Worm (Caenorhabditis elegans) whole organism, L1 larva: ENCODE results near the gene rsp-3.

Experiments
- C04F5.9 ChIP-seq: sonication (generic microtip); optimal IDR thresholded peaks from 2 replicates; lab custom pipeline; 2016; ENCODE audit warnings: missing genetic modification characterization, missing compliant biosample characterization
- C34B4.2 ChIP-seq: sonication (generic microtip); optimal IDR thresholded peaks from 2 replicates; lab custom pipeline; 2017; ENCODE audit warnings: mild to moderate bottlenecking, missing genetic modification characterization, missing compliant biosample characterization
- Y116A8C.19 ChIP-seq: sonication (generic microtip); optimal IDR thresholded peaks from 2 replicates; lab custom pipeline; 2016; ENCODE audit warnings: missing compliant biosample characterization, missing genetic modification characterization, borderline replicate concordance
- aha-1 ChIP-seq: fragments of 150-350 bp; optimal IDR thresholded peaks from 2 replicates; lab custom pipeline; 2014; ENCODE audit warnings: missing biosample characterization, missing genetic modification characterization
- alr-1 ChIP-seq: fragments of 200-800 bp; sonication (Bioruptor generic); optimal IDR thresholded peaks from 2 replicates; lab custom pipeline; 2018; ENCODE audit warnings: borderline replicate concordance, mild to moderate bottlenecking, missing genetic modification characterization, missing compliant biosample characterization
- aly-2 ChIP-seq: fragments of 150-350 bp; optimal IDR thresholded peaks from 2 replicates; lab custom pipeline; 2014; ENCODE audit warnings: missing biosample characterization, missing genetic modification characterization
- ceh-63 ChIP-seq: fragments of 200-800 bp; sonication (Bioruptor generic); optimal IDR thresholded peaks from 2 replicates; lab custom pipeline; 2018; ENCODE audit warnings: mild to moderate bottlenecking, missing genetic modification characterization, missing compliant biosample characterization
- ceh-88 ChIP-seq: fragments of 200-800 bp; sonication (Bioruptor generic); IDR thresholded peaks from 2 replicates; pipeline ENCODE4 v1.3.6; 2022; ENCODE audit warnings: missing genetic modification characterization, missing compliant biosample characterization
- ces-1 ChIP-seq: fragments of 150-350 bp; optimal IDR thresholded peaks from 2 replicates; lab custom pipeline; 2014; ENCODE audit warnings: missing biosample characterization, missing genetic modification reagents, missing genetic modification characterization
- egl-13 ChIP-seq: sonication (generic microtip); optimal IDR thresholded peaks from 2 replicates; lab custom pipeline; 2016; ENCODE audit warnings: missing genotype, missing genetic modification reagents, missing genetic modification characterization, missing compliant biosample characterization
- elt-2 ChIP-seq: sonication (generic microtip); optimal IDR thresholded peaks from 2 replicates; lab custom pipeline; 2016; ENCODE audit warnings: missing genetic modification characterization, mild to moderate bottlenecking, inconsistent platforms, missing compliant biosample characterization, missing genetic modification reagents
- hlh-17 ChIP-seq: fragments of 200-800 bp; sonication (Bioruptor generic); optimal IDR thresholded peaks from 2 replicates; lab custom pipeline; 2018; ENCODE audit warnings: missing genetic modification characterization, mild to moderate bottlenecking, missing compliant biosample characterization, moderate library complexity, borderline replicate concordance
- irx-1 ChIP-seq: sonication (generic microtip); optimal IDR thresholded peaks from 2 replicates; lab custom pipeline; 2016; ENCODE audit warnings: missing genetic modification characterization, missing compliant biosample characterization
- isw-1 ChIP-seq: fragments of 200-800 bp; sonication (Bioruptor generic); IDR thresholded peaks from 2 replicates; pipeline ENCODE4 v1.3.6; 2022; ENCODE audit warnings: missing genetic modification characterization, missing compliant biosample characterization
- lin-13 ChIP-seq: fragments of 150-350 bp; optimal IDR thresholded peaks from 2 replicates; lab custom pipeline; 2014; ENCODE audit warnings: missing biosample characterization, missing genetic modification reagents, missing genetic modification characterization
- mab-9 ChIP-seq: fragments of 200-800 bp; sonication (Bioruptor generic); IDR thresholded peaks from 2 replicates; pipeline ENCODE4 v1.3.6; 2022; ENCODE audit warnings: missing genetic modification reagents, missing genetic modification characterization, missing compliant biosample characterization
- mdl-1 ChIP-seq, 2 experiments: fragments of 150-350 bp; optimal IDR thresholded peaks; 2 replicates each; lab custom pipeline; 2014 to 2017; ENCODE audit warnings: missing biosample characterization in 2 of 2, missing genetic modification characterization in 2 of 2, inconsistent platforms in 1 of 2
- mef-2 ChIP-seq: fragments of 150-350 bp; optimal IDR thresholded peaks from 2 replicates; lab custom pipeline; 2014; ENCODE audit warnings: missing biosample characterization, missing genetic modification characterization
- mep-1 ChIP-seq: fragments of 150-350 bp; optimal IDR thresholded peaks from 2 replicates; lab custom pipeline; 2014; ENCODE audit warnings: missing biosample characterization, missing genetic modification characterization
- nhr-11 ChIP-seq: fragments of 150-350 bp; optimal IDR thresholded peaks from 2 replicates; lab custom pipeline; 2014; ENCODE audit warnings: missing biosample characterization, missing genetic modification characterization
- nhr-12 ChIP-seq: sonication (generic microtip); optimal IDR thresholded peaks from 2 replicates; lab custom pipeline; 2017; ENCODE audit warnings: missing biosample characterization, missing genetic modification characterization
- nhr-84 ChIP-seq: sonication (generic microtip); optimal IDR thresholded peaks from 2 replicates; lab custom pipeline; 2017; ENCODE audit warnings: missing biosample characterization, missing genetic modification characterization
- nhr-85 ChIP-seq: sonication (generic microtip); peaks from one replicate; lab custom pipeline; 2016; ENCODE audit warnings: missing genetic modification characterization, inconsistent platforms, missing compliant biosample characterization
- pag-3 ChIP-seq: sonication (generic microtip); optimal IDR thresholded peaks from 2 replicates; lab custom pipeline; 2017; ENCODE audit warnings: missing genetic modification characterization, mild to moderate bottlenecking, missing compliant biosample characterization, antibody characterized with exemption, borderline replicate concordance; ENCODE audit not compliant: insufficient read depth
- pax-3 ChIP-seq: fragments of 200-800 bp; sonication (Bioruptor generic); optimal IDR thresholded peaks from 2 replicates; lab custom pipeline; 2018; ENCODE audit warnings: mild to moderate bottlenecking, missing genetic modification characterization, moderate library complexity, missing compliant biosample characterization
- skn-1 ChIP-seq: fragments of 150-350 bp; optimal IDR thresholded peaks from 2 replicates; lab custom pipeline; 2014; ENCODE audit warnings: missing biosample characterization, missing genetic modification characterization
- snpc-4 ChIP-seq: fragments of 150-350 bp; optimal IDR thresholded peaks from 2 replicates; lab custom pipeline; 2014; ENCODE audit warnings: missing biosample characterization, missing genetic modification characterization
- sox-4 ChIP-seq: sonication (generic microtip); optimal IDR thresholded peaks from 2 replicates; lab custom pipeline; 2016; ENCODE audit warnings: missing genetic modification characterization, missing compliant biosample characterization
- sup-37 ChIP-seq: fragments of 200-800 bp; sonication (Bioruptor generic); optimal IDR thresholded peaks from 2 replicates; lab custom pipeline; 2018; ENCODE audit warnings: mild to moderate bottlenecking, missing genetic modification characterization, missing compliant biosample characterization
- swsn-7 ChIP-seq: sonication (generic microtip); optimal IDR thresholded peaks from 2 replicates; lab custom pipeline; 2016; ENCODE audit warnings: missing genetic modification characterization, missing compliant biosample characterization
- tlp-1 ChIP-seq: fragments of 150-350 bp; optimal IDR thresholded peaks from 2 replicates; lab custom pipeline; 2014; ENCODE audit warnings: missing biosample characterization, missing genetic modification characterization
- unc-130 ChIP-seq: fragments of 150-350 bp; optimal IDR thresholded peaks from 2 replicates; lab custom pipeline; 2017; ENCODE audit warnings: missing biosample characterization, missing genetic modification characterization, inconsistent platforms
- zip-4 ChIP-seq: fragments of 200-800 bp; sonication (Bioruptor generic); optimal IDR thresholded peaks from 2 replicates; lab custom pipeline; 2018; ENCODE audit warnings: mild to moderate bottlenecking, missing genetic modification characterization, moderate library complexity, missing compliant biosample characterization
- ztf-4 ChIP-seq: fragments of 150-350 bp; optimal IDR thresholded peaks from 2 replicates; lab custom pipeline; 2014; ENCODE audit warnings: missing biosample characterization, missing genetic modification characterization

The rsp-3 gene

DNA sequence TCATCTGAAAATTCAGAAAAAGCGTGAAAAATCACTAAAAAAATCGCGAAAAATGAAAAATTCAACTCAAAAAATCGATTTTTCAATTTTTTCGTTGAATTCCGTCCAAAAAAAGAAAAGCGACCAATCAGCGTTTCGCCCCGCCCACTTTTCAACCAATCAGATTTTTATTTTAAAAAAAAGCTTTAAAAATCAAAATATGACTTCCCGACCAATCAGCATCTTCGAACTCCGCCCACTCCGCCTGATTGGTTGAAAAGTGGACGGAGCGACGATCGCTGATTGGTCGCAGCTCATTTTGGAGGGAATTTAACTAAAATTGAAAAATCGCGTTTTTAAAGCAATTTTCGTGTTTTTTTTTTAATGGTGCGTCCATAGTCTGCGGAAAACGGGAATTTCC lies 14.7 kb upstream of the rsp-3 start:
- TF ChIP-seq nhr-11 (tag; lab: Kevin White, UChicago) (no peak), sup-37 (GFP tag; lab: Kevin White, UChicago) (no peak), elt-2 (no peak), pag-3 (tag; lab: Kevin White, UChicago) (no peak), nhr-12 (tag; lab: Kevin White, UChicago) (no peak), ztf-4 (no peak), C34B4.2 (tag; lab: Kevin White, UChicago) (no peak), isw-1 (GFP tag; lab: Robert Waterston, UW) (no peak), mdl-1 (tag; optimal IDR thresholded peaks at IDR 0.05; lab: Kevin White, UChicago) (no peak), alr-1 (no peak), Y116A8C.19 (no peak), ces-1 (GFP tag; lab: Kevin White, UChicago) (no peak), lin-13 (no peak), sox-4 (no peak)

ce11 chrIII:12699194-12699593 lies 11.5 kb upstream of the rsp-3 start, which contains the start of gene sas-1:
TSS of gene sas-1 (plus strand) at chrIII:12699494.
- TF ChIP-seq lin-13 (no peak), aha-1 (no peak), sox-4 (no peak), unc-130 (tag; lab: Kevin White, UChicago) (no peak), mep-1 (tag; lab: Kevin White, UChicago) (no peak), ceh-63 (GFP tag; lab: Kevin White, UChicago) (no peak)
- TF ChIP-seq, all 84 proteins: peak for 0

- TF ChIP-seq egl-13 (tag; lab: Kevin White, UChicago) (no peak), ceh-88 (GFP tag; lab: Robert Waterston, UW) (no peak), snpc-4 (no peak), C04F5.9 (tag; lab: Kevin White, UChicago) (no peak), nhr-84 (no peak), aly-2 (tag; lab: Kevin White, UChicago) (no peak), hlh-17 (no peak), pax-3 (tag; lab: Kevin White, UChicago) (no peak), mef-2 (tag; lab: Kevin White, UChicago) (no peak), sox-4 (no peak), elt-2 (no peak), skn-1 (tag; lab: Kevin White, UChicago) (no peak), irx-1 (tag; lab: Kevin White, UChicago) (no peak), swsn-7 (no peak), zip-4 (no peak)
Measured at ce11 chrIII:12697591-12697990, 9.9 kb upstream of the rsp-3 start.

- TF ChIP-seq ceh-63 (GFP tag; lab: Kevin White, UChicago) (peak; percentile 49), tlp-1 (tag; lab: Kevin White, UChicago) (no peak)
Measured at ce11 chrIII:12687382-12687781, 340 bp downstream of the rsp-3 start.

ce11 chrIII:12686457-12687250 lies 1.1 kb downstream of the rsp-3 start:
- TF ChIP-seq nhr-85 (tag; lab: Kevin White, UChicago) (peak; percentile 9), sup-37 (GFP tag; lab: Kevin White, UChicago) (no peak), mab-9 (GFP tag; lab: Robert Waterston, UW) (0 out of 2 replicates have a peak, but pooled peaks have one; percentile 22), tlp-1 (tag; lab: Kevin White, UChicago) (no peak)
